Fruit fly (Drosophila melanogaster) whole organism, larva: ENCODE measurements around the gene TwdlR.

Experiments
- noc ChIP-seq: fragments of 200-800 bp; sonication (Bioruptor generic); optimal IDR thresholded peaks from 3 replicates; lab custom pipeline; 2019; ENCODE audit warnings: missing biosample characterization, mild to moderate bottlenecking, missing genetic modification characterization, moderate library complexity

TwdlR gene

dm6 chr3R:26654594-26654993 lies 19.9 kb downstream of the TwdlR start:
- no peak for TF ChIP-seq noc (tag; lab: Kevin White, UChicago)

dm6 chr3R:26655416-26655945 lies 20.8 kb downstream of the TwdlR start:
- no peak for TF ChIP-seq noc (tag; lab: Kevin White, UChicago)

dm6 chr3R:26656140-26656539 lies 21.5 kb downstream of the TwdlR start, which contains the start of gene Tb:
TSS of gene Tb (plus strand) at chr3R:26656440.
- no peak for TF ChIP-seq noc (tag; lab: Kevin White, UChicago)

- TF ChIP-seq noc (tag; lab: Kevin White, UChicago): no peak
Observed at dm6 chr3R:26670277-26670676, 35.6 kb downstream of the TwdlR start.

dm6 chr3R:26671525-26672132 lies 36.9 kb downstream of the TwdlR start:
- TF ChIP-seq noc (tag; lab: Kevin White, UChicago): no peak

- TF ChIP-seq noc (tag; lab: Kevin White, UChicago): no peak
Observed at dm6 chr3R:26681947-26682346, 47.3 kb downstream of the TwdlR start, which contains the start of gene beat-VII. TSS of gene beat-VII (minus strand) at chr3R:26681966.
